Worm (Caenorhabditis elegans): ENCODE data around the gene F13D12.8.

DNA sequence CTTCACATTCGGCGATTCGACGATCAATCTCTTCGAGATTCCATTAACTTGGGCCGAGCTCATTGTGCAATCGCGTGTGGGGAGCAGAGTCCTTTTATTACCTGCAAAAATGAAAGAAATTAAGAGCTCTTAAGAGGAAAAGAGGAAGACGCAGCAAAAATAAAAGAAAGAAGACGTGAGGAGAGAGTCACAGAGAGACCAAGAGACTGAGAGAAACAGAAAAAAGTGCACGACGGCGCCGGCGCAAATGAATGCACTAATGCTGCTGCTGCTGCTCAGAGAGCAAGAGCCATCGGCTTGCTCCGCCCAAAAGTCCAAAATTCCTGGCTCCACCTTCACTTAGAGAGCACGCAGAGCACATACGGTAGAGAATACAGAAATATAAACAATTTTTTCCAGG lies 32.2 kb downstream of the F13D12.8 start, which contains the start of gene inos-1:
- TF ChIP-seq daf-12 (tag; optimal IDR thresholded peaks at IDR 0.05) (no peak), unc-130 (GFP tag; optimal IDR thresholded peaks at IDR 0.05) (no peak), F26F4.8 (GFP tag; conservative IDR thresholded peaks at IDR 0.05) (no peak), unc-39 (tag; optimal IDR thresholded peaks at IDR 0.05) (no peak), fkh-10 (GFP tag; optimal IDR thresholded peaks at IDR 0.05) (no peak), nhr-10 (tag; optimal IDR thresholded peaks at IDR 0.05) (no peak), skn-1 (tag; optimal IDR thresholded peaks at IDR 0.05) (no peak), ztf-11 (tag; optimal IDR thresholded peaks at IDR 0.05) (no peak), aly-2 (tag; optimal IDR thresholded peaks at IDR 0.05) (no peak), arid-1 (GFP tag; conservative IDR thresholded peaks at IDR 0.05) (no peak)

All from whole organism, L4 larva.